Fruit fly (Drosophila melanogaster): Measurements from ENCODE around the gene Rpn2.

The Rpn2 gene

dm6 chr3R:29157418-29158398 is 4.4 kb downstream of the Rpn2 start, which contains the start of gene rdog (continued):
- peak; percentile 78 for TF ChIP-seq CG10669 (GFP tag; optimal IDR thresholded peaks at IDR 0.05)
- peak; percentile 88 for TF ChIP-seq CG31627 (GFP tag; optimal IDR thresholded peaks at IDR 0.05)
- TF ChIP-seq CG8632 (GFP tag; optimal IDR thresholded peaks at IDR 0.05) = peak; percentile 81
- TF ChIP-seq CG4318 (GFP tag; optimal IDR thresholded peaks at IDR 0.05) = no peak
- peak; percentile 88 for TF ChIP-seq Hr4 (GFP tag; optimal IDR thresholded peaks at IDR 0.05)
- TF ChIP-seq CG10631 (GFP tag; optimal IDR thresholded peaks at IDR 0.05) = peak; percentile 85
- peak; percentile 89 for TF ChIP-seq lz (GFP tag; optimal IDR thresholded peaks at IDR 0.05)
- peak; percentile 82 for TF ChIP-seq CG1621 (tag; optimal IDR thresholded peaks at IDR 0.05)
- peak; percentile 89 for TF ChIP-seq Hr39 (GFP tag; optimal IDR thresholded peaks at IDR 0.05)
- peak; percentile 89 for TF ChIP-seq Eip75B (GFP tag; optimal IDR thresholded peaks at IDR 0.05)
- TF ChIP-seq Ets96B (tag; optimal IDR thresholded peaks at IDR 0.05) = peak; percentile 52
- peak; percentile 82 for TF ChIP-seq achi (GFP tag; optimal IDR thresholded peaks at IDR 0.05)
- TF ChIP-seq Eip93F (GFP tag; optimal IDR thresholded peaks at IDR 0.05) = no peak
- TF ChIP-seq CG11294 (GFP tag; IDR thresholded peaks at IDR 0.05) = no peak
- peak; percentile 78 for TF ChIP-seq CG6854 (GFP tag; optimal IDR thresholded peaks at IDR 0.05)
- TF ChIP-seq CG3919 (GFP tag; optimal IDR thresholded peaks at IDR 0.05) = peak; percentile 87
- peak; percentile 88 for TF ChIP-seq CG6792 (GFP tag; optimal IDR thresholded peaks at IDR 0.05)
- peak in 1 of 2 experiments; percentile 85 for TF ChIP-seq ss (GFP tag; optimal IDR thresholded peaks at IDR 0.05)

dm6 chr3R:29158721-29159120 is 5.4 kb downstream of the Rpn2 start:
- TF ChIP-seq CG9139 (GFP tag; optimal IDR thresholded peaks at IDR 0.05) = no peak
- TF ChIP-seq svp (GFP tag) = peak; percentile 92
- no peak for TF ChIP-seq CG6792 (GFP tag; optimal IDR thresholded peaks at IDR 0.05)

- TF ChIP-seq svp (GFP tag) = peak; percentile 58
- no peak for TF ChIP-seq spab (GFP tag; optimal IDR thresholded peaks at IDR 0.05)
Observed at dm6 chr3R:29159620-29160019, 6.3 kb downstream of the Rpn2 start.

- TF ChIP-seq Eip93F (GFP tag; optimal IDR thresholded peaks at IDR 0.05) (peak; percentile 42), net (GFP tag; optimal IDR thresholded peaks at IDR 0.05) (no peak), Sox102F (GFP tag; optimal IDR thresholded peaks at IDR 0.05) (peak; percentile 61), Blimp-1 (GFP tag; optimal IDR thresholded peaks at IDR 0.05) (no peak), CG3919 (GFP tag; optimal IDR thresholded peaks at IDR 0.05) (no peak), CG6163 (GFP tag; IDR thresholded peaks at IDR 0.05) (peak; percentile 21; the same call in 1 of the 3 replicates), acj6 (GFP tag; optimal IDR thresholded peaks at IDR 0.05) (no peak), CG11902 (GFP tag; optimal IDR thresholded peaks at IDR 0.05) (no peak), Sox14 (GFP tag; optimal IDR thresholded peaks at IDR 0.05) (peak; percentile 22), lz (GFP tag; optimal IDR thresholded peaks at IDR 0.05) (peak; percentile 47), vri (GFP tag; optimal IDR thresholded peaks at IDR 0.05) (peak; percentile 68), svp (GFP tag) (peak; percentile 81), Smox (GFP tag; optimal IDR thresholded peaks at IDR 0.05) (peak; percentile 61), CG8119 (GFP tag; IDR thresholded peaks at IDR 0.05) (no peak), esn (GFP tag; optimal IDR thresholded peaks at IDR 0.05) (no peak), CG34406 (GFP tag; optimal IDR thresholded peaks at IDR 0.05) (peak; percentile 18), CG6276 (GFP tag; optimal IDR thresholded peaks at IDR 0.05) (no peak), fd85E (GFP tag; optimal IDR thresholded peaks at IDR 0.05) (no peak), eg (GFP tag; IDR thresholded peaks at IDR 0.05) (no peak), Hr38 (GFP tag; optimal IDR thresholded peaks at IDR 0.05) (no peak), CG10669 (GFP tag; optimal IDR thresholded peaks at IDR 0.05) (no peak), Lpt (GFP tag; optimal IDR thresholded peaks at IDR 0.05) (no peak), CG31627 (GFP tag; optimal IDR thresholded peaks at IDR 0.05) (peak; percentile 37), CG10631 (GFP tag; optimal IDR thresholded peaks at IDR 0.05) (no peak), Ets21C (GFP tag; optimal IDR thresholded peaks at IDR 0.05) (peak; percentile 28), CG16779 (tag; optimal IDR thresholded peaks at IDR 0.05) (no peak), CG4318 (GFP tag; optimal IDR thresholded peaks at IDR 0.05) (no peak), topi (GFP tag; optimal IDR thresholded peaks at IDR 0.05) (peak; percentile 52), Eip75B (GFP tag; optimal IDR thresholded peaks at IDR 0.05) (peak; percentile 11), Hr39 (GFP tag; optimal IDR thresholded peaks at IDR 0.05) (peak; percentile 34), spab (GFP tag; optimal IDR thresholded peaks at IDR 0.05) (no peak)
Observed at dm6 chr3R:29164930-29165693, 11.8 kb downstream of the Rpn2 start, which contains the start of gene CG11898. CG11898 (plus strand) TSS chr3R:29165643.
